Fruit fly (Drosophila melanogaster) whole organism, embryonic: ENCODE measurements around the gene CG10347.

ENCODE experiments used
- Bteb2 ChIP-seq: fragments of 200-800 bp; sonication (Bioruptor generic); optimal IDR thresholded peaks from 2 replicates; lab custom pipeline; 2016; ENCODE audit warnings: missing biosample characterization, missing genetic modification characterization
- C15 ChIP-seq: fragments of 200-800 bp; sonication (Bioruptor generic); IDR thresholded peaks from 3 replicates; pipeline ENCODE4 v1.3.6; 2022; ENCODE audit warnings: missing biosample characterization, missing genetic modification characterization
- CG10267 ChIP-seq: fragments of 200-800 bp; sonication (Bioruptor generic); optimal IDR thresholded peaks from 2 replicates; lab custom pipeline; 2018; ENCODE audit warnings: missing biosample characterization, mild to moderate bottlenecking, missing genetic modification characterization, moderate library complexity
- CG10979 ChIP-seq: fragments of 200-800 bp; sonication (Bioruptor generic); optimal IDR thresholded peaks from 2 replicates; lab custom pipeline; 2018; ENCODE audit warnings: missing biosample characterization, mild to moderate bottlenecking, missing genetic modification characterization, moderate library complexity
- CG11398 ChIP-seq: fragments of 200-800 bp; sonication (Bioruptor generic); optimal IDR thresholded peaks from 2 replicates; lab custom pipeline; 2016; ENCODE audit warnings: missing biosample characterization, missing genetic modification characterization
- CG11456 ChIP-seq: fragments of 200-800 bp; sonication (Bioruptor generic); IDR thresholded peaks from 3 replicates; pipeline ENCODE4 v1.3.6; 2022; ENCODE audit warnings: missing biosample characterization, missing genetic modification characterization
- CG12769 ChIP-seq: fragments of 200-800 bp; sonication (Bioruptor generic); optimal IDR thresholded peaks from 2 replicates; lab custom pipeline; 2019; ENCODE audit warnings: missing biosample characterization, mild to moderate bottlenecking, missing genetic modification characterization, moderate library complexity
- CG13894 ChIP-seq: fragments of 200-800 bp; sonication (Bioruptor generic); optimal IDR thresholded peaks from 3 replicates; lab custom pipeline; 2018; ENCODE audit warnings: missing biosample characterization, mild to moderate bottlenecking, missing genetic modification characterization, moderate library complexity
- CG15269 ChIP-seq: fragments of 200-800 bp; sonication (Bioruptor generic); optimal IDR thresholded peaks from 2 replicates; lab custom pipeline; 2018; ENCODE audit warnings: missing biosample characterization, mild to moderate bottlenecking, missing genetic modification characterization, moderate library complexity
- CG17912 ChIP-seq: fragments of 200-800 bp; sonication (Bioruptor generic); optimal IDR thresholded peaks from 2 replicates; lab custom pipeline; 2018; ENCODE audit warnings: missing biosample characterization, mild to moderate bottlenecking, missing genetic modification characterization
- CG18599 ChIP-seq: fragments of 200-800 bp; sonication (Bioruptor generic); optimal IDR thresholded peaks from 3 replicates; lab custom pipeline; 2017; ENCODE audit warnings: missing biosample characterization, missing genetic modification characterization, mild to moderate bottlenecking, moderate library complexity, missing genetic modification reagents
- CG34376 ChIP-seq: fragments of 200-800 bp; sonication (Bioruptor generic); optimal IDR thresholded peaks from 2 replicates; lab custom pipeline; 2018; ENCODE audit warnings: missing biosample characterization, mild to moderate bottlenecking, missing genetic modification characterization
- CG4730 ChIP-seq: fragments of 200-800 bp; sonication (Bioruptor generic); IDR thresholded peaks from 2 replicates; pipeline ENCODE4 v1.3.6; 2022; ENCODE audit warnings: missing biosample characterization, missing genetic modification characterization
- CG8281 ChIP-seq: fragments of 200-800 bp; sonication (Bioruptor generic); optimal IDR thresholded peaks from 2 replicates; lab custom pipeline; 2018; ENCODE audit warnings: missing biosample characterization, mild to moderate bottlenecking, missing genetic modification characterization, moderate library complexity
- CG8359 ChIP-seq: fragments of 200-800 bp; sonication (Bioruptor generic); optimal IDR thresholded peaks from 2 replicates; lab custom pipeline; 2017; ENCODE audit warnings: missing biosample characterization, mild to moderate bottlenecking, missing genetic modification characterization, borderline replicate concordance
- CTCF ChIP-seq: fragments of 200-800 bp; sonication (Bioruptor generic); optimal IDR thresholded peaks from 2 replicates; lab custom pipeline; 2017; ENCODE audit warnings: missing biosample characterization, mild to moderate bottlenecking, missing genetic modification characterization, moderate library complexity
- CkIIα-i1 ChIP-seq: fragments of 200-800 bp; sonication (Bioruptor generic); IDR thresholded peaks from 2 replicates; pipeline ENCODE4 v1.3.6; 2022; ENCODE audit warnings: missing biosample characterization, missing genetic modification characterization
- CrebB ChIP-seq: fragments of 200-800 bp; sonication (Bioruptor generic); optimal IDR thresholded peaks from 3 replicates; lab custom pipeline; 2018; ENCODE audit warnings: missing biosample characterization, mild to moderate bottlenecking, missing genetic modification characterization
- Dll ChIP-seq: fragments of 200-800 bp; sonication (Bioruptor generic); IDR thresholded peaks from 4 replicates; pipeline ENCODE4 v1.3.6; 2022; ENCODE audit warnings: missing biosample characterization, missing genetic modification characterization; ENCODE audit not compliant: partially characterized antibody
- Ets97D ChIP-seq: fragments of 200-800 bp; sonication (Bioruptor generic); optimal IDR thresholded peaks from 3 replicates; lab custom pipeline; 2016; ENCODE audit warnings: missing biosample characterization, missing genetic modification characterization
- GATAe ChIP-seq: fragments of 200-800 bp; sonication (Bioruptor generic); conservative IDR thresholded peaks from 2 replicates; pipeline ENCODE4 v1.3.6; 2022; ENCODE audit warnings: missing biosample characterization, missing genetic modification characterization
- HLH3B ChIP-seq: fragments of 200-800 bp; sonication (Bioruptor generic); IDR thresholded peaks from 2 replicates; pipeline ENCODE4 v1.3.6; 2022; ENCODE audit warnings: missing biosample characterization, missing genetic modification characterization
- Hr39 ChIP-seq: fragments of >200 bp; optimal IDR thresholded peaks from 2 replicates; lab custom pipeline; 2017
- Pdp1 ChIP-seq, 2 experiments: fragments of 200-800 bp; sonication (Bioruptor generic); optimal IDR thresholded peaks; 3 replicates each; lab custom pipeline; 2016; ENCODE audit warnings: missing biosample characterization in 2 of 2, missing genetic modification characterization in 2 of 2, mild to moderate bottlenecking in 1 of 2, moderate library complexity in 1 of 2
- Sox100B ChIP-seq: fragments of 200-800 bp; sonication (Bioruptor generic); optimal IDR thresholded peaks from 3 replicates; lab custom pipeline; 2018; ENCODE audit warnings: missing biosample characterization, mild to moderate bottlenecking, missing genetic modification characterization
- Sry-β ChIP-seq: fragments of 200-800 bp; sonication (Bioruptor generic); optimal IDR thresholded peaks from 2 replicates; lab custom pipeline; 2018; ENCODE audit warnings: missing biosample characterization, mild to moderate bottlenecking, missing genetic modification characterization, moderate library complexity
- Stat92E ChIP-seq, 3 experiments: fragments of >200 bp in 2 of 3; fragments of 200-800 bp in 1 of 3; sonication (Bioruptor generic) in 1 of 3; optimal IDR thresholded peaks; 2 replicates each; lab custom pipeline; 2017 to 2019; ENCODE audit warnings: missing biosample characterization in 3 of 3, missing genetic modification characterization in 3 of 3, mild to moderate bottlenecking in 1 of 3, moderate library complexity in 1 of 3
- ac ChIP-seq: fragments of 200-800 bp; sonication (Bioruptor generic); optimal IDR thresholded peaks from 3 replicates; lab custom pipeline; 2017; ENCODE audit warnings: missing biosample characterization, mild to moderate bottlenecking, missing genetic modification characterization
- cad ChIP-seq: fragments of >200 bp; optimal IDR thresholded peaks from 2 replicates; lab custom pipeline; 2017; ENCODE audit warnings: missing biosample characterization, missing genetic modification characterization
- ci ChIP-seq: fragments of 200-800 bp; sonication (Bioruptor generic); IDR thresholded peaks from 3 replicates; pipeline ENCODE4 v1.3.6; 2022; ENCODE audit warnings: missing biosample characterization, missing genetic modification characterization
- corto ChIP-seq: fragments of 200-800 bp; sonication (Bioruptor generic); optimal IDR thresholded peaks from 2 replicates; lab custom pipeline; 2016; ENCODE audit warnings: missing biosample characterization, mild to moderate bottlenecking, missing genetic modification characterization, moderate library complexity
- da ChIP-seq: fragments of 200-800 bp; sonication (Bioruptor generic); optimal IDR thresholded peaks from 2 replicates; lab custom pipeline; 2016; ENCODE audit warnings: missing biosample characterization, missing genetic modification characterization
- en ChIP-seq: fragments of 200-800 bp; sonication (Bioruptor generic); optimal IDR thresholded peaks from 2 replicates; lab custom pipeline; 2016; ENCODE audit warnings: missing biosample characterization, missing genetic modification characterization
- exex ChIP-seq: fragments of 200-800 bp; sonication (Bioruptor generic); optimal IDR thresholded peaks from 4 replicates; lab custom pipeline; 2018; ENCODE audit warnings: missing biosample characterization, mild to moderate bottlenecking, missing genetic modification characterization, moderate library complexity
- fd96Cb ChIP-seq: fragments of 200-800 bp; sonication (Bioruptor generic); optimal IDR thresholded peaks from 2 replicates; lab custom pipeline; 2018; ENCODE audit warnings: missing biosample characterization, mild to moderate bottlenecking, missing genetic modification characterization, moderate library complexity
- gem ChIP-seq: fragments of 200-800 bp; sonication (Bioruptor generic); optimal IDR thresholded peaks from 2 replicates; lab custom pipeline; 2019; ENCODE audit warnings: missing biosample characterization, mild to moderate bottlenecking, missing genetic modification characterization, moderate library complexity
- grn ChIP-seq: fragments of 200-800 bp; sonication (Bioruptor generic); optimal IDR thresholded peaks from 3 replicates; lab custom pipeline; 2017; ENCODE audit warnings: missing biosample characterization, missing genetic modification characterization
- gt ChIP-seq: fragments of 200-800 bp; sonication (Bioruptor generic); IDR thresholded peaks from 2 replicates; pipeline ENCODE4 v1.3.6; 2022; ENCODE audit warnings: missing biosample characterization, missing genetic modification characterization
- hkb ChIP-seq, 2 experiments: fragments of 200-800 bp in 1 of 2; fragments of >200 bp in 1 of 2; sonication (Bioruptor generic) in 1 of 2; IDR thresholded peaks in 1 of 2; optimal IDR thresholded peaks in 1 of 2; 2 replicates each; pipeline versions ENCODE4 v1.3.6 to Lab custom; 2017 to 2022; ENCODE audit warnings: missing biosample characterization in 1 of 2, missing genetic modification characterization in 1 of 2
- insv ChIP-seq, 2 experiments: fragments of 200-800 bp; sonication (Bioruptor generic); optimal IDR thresholded peaks; 3 replicates each; lab custom pipeline; 2016 to 2018; ENCODE audit warnings: missing biosample characterization in 2 of 2, missing genetic modification characterization in 2 of 2
- jumu ChIP-seq: fragments of 200-800 bp; sonication (Bioruptor generic); optimal IDR thresholded peaks from 3 replicates; lab custom pipeline; 2016; ENCODE audit warnings: missing biosample characterization, missing genetic modification characterization
- klu ChIP-seq: fragments of 200-800 bp; sonication (Bioruptor generic); IDR thresholded peaks from 2 replicates; pipeline ENCODE4 v1.3.6; 2022; ENCODE audit warnings: missing biosample characterization, missing genetic modification characterization
- odd ChIP-seq: fragments of 200-800 bp; sonication (Bioruptor generic); optimal IDR thresholded peaks from 2 replicates; lab custom pipeline; 2017; ENCODE audit warnings: missing biosample characterization, mild to moderate bottlenecking, missing genetic modification characterization
- pfk ChIP-seq: fragments of 200-800 bp; sonication (Bioruptor generic); optimal IDR thresholded peaks from 2 replicates; lab custom pipeline; 2018; ENCODE audit warnings: missing biosample characterization, mild to moderate bottlenecking, missing genetic modification characterization, moderate library complexity
- pros ChIP-seq: fragments of 200-800 bp; sonication (Bioruptor generic); optimal IDR thresholded peaks from 3 replicates; lab custom pipeline; 2019; ENCODE audit warnings: missing biosample characterization, mild to moderate bottlenecking, missing genetic modification characterization, moderate library complexity
- pum ChIP-seq: fragments of 200-800 bp; sonication (Bioruptor generic); optimal IDR thresholded peaks from 2 replicates; lab custom pipeline; 2016; ENCODE audit warnings: missing biosample characterization, missing genetic modification characterization
- sug ChIP-seq: fragments of 200-800 bp; optimal IDR thresholded peaks from 2 replicates; lab custom pipeline; 2019; ENCODE audit warnings: missing biosample characterization, mild to moderate bottlenecking, missing genetic modification characterization, moderate library complexity
- tap ChIP-seq: fragments of 200-800 bp; optimal IDR thresholded peaks from 3 replicates; lab custom pipeline; 2019; ENCODE audit warnings: missing biosample characterization, mild to moderate bottlenecking, missing genetic modification characterization, moderate library complexity
- tio ChIP-seq: fragments of 200-800 bp; sonication (Bioruptor generic); optimal IDR thresholded peaks from 2 replicates; lab custom pipeline; 2017; ENCODE audit warnings: missing biosample characterization, missing genetic modification characterization, inconsistent platforms
- unc-4 ChIP-seq: fragments of 200-800 bp; sonication (Bioruptor generic); IDR thresholded peaks from 2 replicates; pipeline ENCODE4 v1.3.6; 2022; ENCODE audit warnings: missing biosample characterization, missing genetic modification characterization; ENCODE audit not compliant: partially characterized antibody
- unpg ChIP-seq: fragments of 200-800 bp; sonication (Bioruptor generic); optimal IDR thresholded peaks from 3 replicates; lab custom pipeline; 2018; ENCODE audit warnings: missing biosample characterization, mild to moderate bottlenecking, missing genetic modification characterization, moderate library complexity

CG10347 gene

dm6 chrX:11885356-11885755 is 30.6 kb upstream of the CG10347 start (continued):
- no peak for TF ChIP-seq CTCF (GFP tag; lab: Kevin White, UChicago)
- TF ChIP-seq Sox100B = peak; percentile 51
- no peak for TF ChIP-seq cad (GFP tag; lab: Kevin White, UChicago)
- TF ChIP-seq Sry-β (GFP tag; lab: Kevin White, UChicago) = no peak
- TF ChIP-seq Dll (GFP tag; lab: Robert Waterston, UW) = no peak
- TF ChIP-seq CG11398 (GFP tag; lab: Kevin White, UChicago) = no peak
- no peak for TF ChIP-seq ac (GFP tag; lab: Kevin White, UChicago)
- TF ChIP-seq hkb (optimal IDR thresholded peaks at IDR 0.05; lab: Kevin White, UChicago) = no peak
- peak; percentile 55 for TF ChIP-seq hkb (GFP tag; IDR thresholded peaks at IDR 0.05; lab: Robert Waterston, UW)
- TF ChIP-seq CkIIα-i1 (GFP tag; lab: Robert Waterston, UW) = no peak
- TF ChIP-seq ci (GFP tag; lab: Robert Waterston, UW) = no peak
- no peak for TF ChIP-seq CG34376 (GFP tag; lab: Kevin White, UChicago)
- TF ChIP-seq pum = no peak
- TF ChIP-seq CG4730 (GFP tag; lab: Robert Waterston, UW) = no peak
- TF ChIP-seq en (GFP tag; lab: Kevin White, UChicago) = no peak
- peak; percentile 26 for TF ChIP-seq exex (tag; lab: Kevin White, UChicago)
- no peak for TF ChIP-seq gt (GFP tag; lab: Robert Waterston, UW)
- TF ChIP-seq gem (tag; lab: Kevin White, UChicago) = peak; percentile 71
- no peak for TF ChIP-seq CG17912 (GFP tag; lab: Kevin White, UChicago)
- no peak for TF ChIP-seq Hr39 (lab: Kevin White, UChicago)
- no peak for TF ChIP-seq Bteb2 (GFP tag; lab: Kevin White, UChicago)
- TF ChIP-seq CG8281 (tag; lab: Kevin White, UChicago) = no peak
- TF ChIP-seq GATAe (GFP tag; lab: Robert Waterston, UW) = no peak
- TF ChIP-seq CG11456 = no peak
- peak; percentile 49 for TF ChIP-seq unpg (GFP tag; lab: Kevin White, UChicago)
- no peak for TF ChIP-seq Stat92E (GFP tag; optimal IDR thresholded peaks at IDR 0.05; lab: Kevin White, UChicago)
- no peak for TF ChIP-seq pros (GFP tag; lab: Kevin White, UChicago)
- peak; percentile 78 for TF ChIP-seq CG15269
- TF ChIP-seq CG18599 (GFP tag; lab: Kevin White, UChicago) = peak; percentile 57
- no peak for TF ChIP-seq CG8359 (GFP tag; lab: Kevin White, UChicago)
- peak; percentile 18 for TF ChIP-seq fd96Cb (tag; lab: Kevin White, UChicago)
- no peak for TF ChIP-seq unc-4 (GFP tag; lab: Robert Waterston, UW)
- no peak for TF ChIP-seq Pdp1 (GFP tag; optimal IDR thresholded peaks at IDR 0.05; lab: Kevin White, UChicago)
- TF ChIP-seq HLH3B (GFP tag; lab: Robert Waterston, UW) = peak; percentile 10; the same call in 1 of the 2 replicates
- TF ChIP-seq C15 (GFP tag; lab: Robert Waterston, UW) = no peak
- no peak for TF ChIP-seq tio (GFP tag; lab: Kevin White, UChicago)
- peak; percentile 47 for TF ChIP-seq sug (tag; lab: Kevin White, UChicago)
- no peak for TF ChIP-seq pfk (GFP tag; lab: Kevin White, UChicago)
- TF ChIP-seq CG12769 (tag; lab: Kevin White, UChicago) = no peak
- TF ChIP-seq CrebB (tag; lab: Kevin White, UChicago) = no peak
- TF ChIP-seq grn = no peak
- TF ChIP-seq odd (GFP tag; lab: Kevin White, UChicago) = peak; percentile 30
- TF ChIP-seq CG10267 (tag; lab: Kevin White, UChicago) = peak; percentile 6
- no peak for TF ChIP-seq Ets97D (GFP tag; lab: Kevin White, UChicago)
- TF ChIP-seq jumu = no peak
- TF ChIP-seq insv (GFP tag; optimal IDR thresholded peaks at IDR 0.05; lab: Kevin White, UChicago) = no peak
- no peak for TF ChIP-seq klu (GFP tag; lab: Robert Waterston, UW)
- peak; percentile 18 for TF ChIP-seq CG10979 (tag; lab: Kevin White, UChicago)
- no peak for TF ChIP-seq corto (GFP tag; lab: Kevin White, UChicago)
- no peak for TF ChIP-seq da (GFP tag; lab: Kevin White, UChicago)
- no peak for TF ChIP-seq tap (tag; lab: Kevin White, UChicago)
- peak; percentile 7 for TF ChIP-seq CG13894
